Fruit fly (Drosophila melanogaster): ENCODE results near the gene Fdx2.

Gene Fdx2

DNA sequence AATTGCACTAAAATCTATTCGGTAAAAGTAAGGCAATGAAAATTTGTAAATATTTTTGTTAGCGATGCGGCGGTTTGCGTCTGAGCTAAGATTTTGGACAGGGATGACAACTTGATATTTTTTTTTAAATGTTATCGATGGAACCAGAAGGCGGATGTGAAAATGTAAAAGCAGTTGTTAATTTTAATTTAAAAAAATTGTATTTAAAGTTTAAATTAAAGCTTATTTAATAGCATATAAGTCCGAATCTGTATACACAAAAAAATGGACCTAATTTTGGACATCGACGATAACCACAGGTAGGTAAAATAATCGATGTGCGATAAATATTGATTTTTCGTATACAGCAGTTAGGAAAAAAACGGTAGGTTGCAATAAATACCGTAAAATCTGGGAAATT is 29.9 kb upstream of the Fdx2 start, which contains the start of the genes CG11586 and VhaM9.7-a (continued):
- TF ChIP-seq CG1647 (GFP tag; optimal IDR thresholded peaks at IDR 0.05) (no peak), schlank (tag; optimal IDR thresholded peaks at IDR 0.05) (no peak), CG12659 (GFP tag; optimal IDR thresholded peaks at IDR 0.05) (peak; percentile 68), Ptx1 (GFP tag; IDR thresholded peaks at IDR 0.05) (no peak), vfl (GFP tag; optimal IDR thresholded peaks at IDR 0.05) (no peak), CG15514 (GFP tag; optimal IDR thresholded peaks at IDR 0.05) (peak; percentile 92), Deaf1 (tag; optimal IDR thresholded peaks at IDR 0.05) (no peak), zfh2 (GFP tag; optimal IDR thresholded peaks at IDR 0.05) (no peak), chm (GFP tag; IDR thresholded peaks at IDR 0.05) (no peak), Med (GFP tag) (peak; percentile 55), CG12942 (GFP tag; optimal IDR thresholded peaks at IDR 0.05) (no peak), Dfd (GFP tag; optimal IDR thresholded peaks at IDR 0.05) (no peak), hb (GFP tag; IDR thresholded peaks at IDR 0.05; ENCODE audit: partially characterized antibody) (0 out of 3 replicates have a peak, but pooled peaks have one; percentile 56), tin (GFP tag; optimal IDR thresholded peaks at IDR 0.05) (peak; percentile 26), CG3838 (GFP tag; optimal IDR thresholded peaks at IDR 0.05) (no peak), zfh1 (GFP tag; IDR thresholded peaks at IDR 0.05) (peak; percentile 20; the same call in 1 of the 3 replicates), gem (tag; optimal IDR thresholded peaks at IDR 0.05) (peak; percentile 49), CG10565 (GFP tag; optimal IDR thresholded peaks at IDR 0.05) (no peak), vnd (GFP tag; IDR thresholded peaks at IDR 0.05; ENCODE audit: partially characterized antibody) (peak; percentile 64; the same call in 2 of the 3 replicates), z (GFP tag; IDR thresholded peaks at IDR 0.05) (no peak), onecut (GFP tag; IDR thresholded peaks at IDR 0.05) (peak; percentile 100), CG30020 (tag; optimal IDR thresholded peaks at IDR 0.05) (peak; percentile 34), E2f1 (GFP tag; IDR thresholded peaks at IDR 0.05) (no peak), exex (tag; optimal IDR thresholded peaks at IDR 0.05) (no peak), sim (GFP tag; IDR thresholded peaks at IDR 0.05) (no peak), CG4424 (GFP tag; optimal IDR thresholded peaks at IDR 0.05) (peak; percentile 19), CG11696 (GFP tag; IDR thresholded peaks at IDR 0.05) (no peak), jigr1 (GFP tag; IDR thresholded peaks at IDR 0.05) (no peak), Atf3 (GFP tag; optimal IDR thresholded peaks at IDR 0.05) (no peak), Ada2b (GFP tag; IDR thresholded peaks at IDR 0.05) (no peak), HmgD (GFP tag; optimal IDR thresholded peaks at IDR 0.05) (no peak), ems (GFP tag; optimal IDR thresholded peaks at IDR 0.05) (no peak), CG4328 (GFP tag; optimal IDR thresholded peaks at IDR 0.05) (no peak), CG8089 (GFP tag; optimal IDR thresholded peaks at IDR 0.05) (no peak), CG3281 (GFP tag; optimal IDR thresholded peaks at IDR 0.05) (no peak), CkIIα-i1 (GFP tag; IDR thresholded peaks at IDR 0.05) (no peak), sens (GFP tag) (peak; percentile 74), CG11723 (GFP tag; optimal IDR thresholded peaks at IDR 0.05) (no peak), CG17385 (GFP tag; optimal IDR thresholded peaks at IDR 0.05) (no peak), knrl (GFP tag; IDR thresholded peaks at IDR 0.05; ENCODE audit: partially characterized antibody) (peak; percentile 69), CG3407 (GFP tag; optimal IDR thresholded peaks at IDR 0.05) (no peak), Trl (optimal IDR thresholded peaks at IDR 0.05) (no peak), Trl (GFP tag; optimal IDR thresholded peaks at IDR 0.05) (no peak), CG6689 (GFP tag; IDR thresholded peaks at IDR 0.05) (no peak), sd (tag; optimal IDR thresholded peaks at IDR 0.05) (peak; percentile 21), kni (GFP tag; optimal IDR thresholded peaks at IDR 0.05) (no peak), sens-2 (GFP tag; IDR thresholded peaks at IDR 0.05) (no peak), CG34422 (GFP tag; IDR thresholded peaks at IDR 0.05) (no peak), unpg (GFP tag; optimal IDR thresholded peaks at IDR 0.05) (no peak), CG13287 (GFP tag; IDR thresholded peaks at IDR 0.05; ENCODE audit: partially characterized antibody) (peak; percentile 80), CG13296 (GFP tag; optimal IDR thresholded peaks at IDR 0.05) (no peak), maf-S (GFP tag; optimal IDR thresholded peaks at IDR 0.05) (no peak), dpn (GFP tag; optimal IDR thresholded peaks at IDR 0.05) (peak in 1 of 2 experiments; percentile 14)
